Worm (Caenorhabditis elegans): Measurements from ENCODE around the gene him-17.
A peak's percentile ranks its signal among the peaks of the same experiment; 100 is the strongest.

Gene him-17

ce11 chrV:13163841-13164240 is 12.7 kb upstream of the him-17 start (continued):
- TF ChIP-seq repo-1 (tag; optimal IDR thresholded peaks at IDR 0.05) (peak; percentile 33), nfya-2 (GFP tag; IDR thresholded peaks at IDR 0.05) (no peak)

ce11 chrV:13165244-13165643 is 11.3 kb upstream of the him-17 start:
- no peak for TF ChIP-seq ztf-25 (GFP tag; IDR thresholded peaks at IDR 0.05)
- no peak for TF ChIP-seq ZK185.1 (tag; optimal IDR thresholded peaks at IDR 0.05; ENCODE audit: poor library complexity, severe bottlenecking)

ce11 chrV:13166582-13166981 is 9.9 kb upstream of the him-17 start:
- TF ChIP-seq hlh-26 (GFP tag; conservative IDR thresholded peaks at IDR 0.05) (no peak), bed-1 (GFP tag; IDR thresholded peaks at IDR 0.05) (0 out of 2 replicates have a peak, but pooled peaks have one; percentile 44), F57C9.4 (tag; optimal IDR thresholded peaks at IDR 0.05) (no peak), ztf-3 (GFP tag; optimal IDR thresholded peaks at IDR 0.05) (no peak), K11D2.4 (GFP tag; IDR thresholded peaks at IDR 0.05) (no peak), die-1 (tag; optimal IDR thresholded peaks at IDR 0.05) (no peak)

ce11 chrV:13170497-13170896 is 6.0 kb upstream of the him-17 start:
- TF ChIP-seq nfya-2 (GFP tag; IDR thresholded peaks at IDR 0.05): no peak
- no peak for TF ChIP-seq F55B11.4 (tag; optimal IDR thresholded peaks at IDR 0.05; ENCODE audit: borderline replicate concordance, insufficient read depth)
- TF ChIP-seq nhr-80 (tag; optimal IDR thresholded peaks at IDR 0.05): no peak
- TF ChIP-seq hmg-20 (GFP tag; IDR thresholded peaks at IDR 0.05): no peak
- no peak for TF ChIP-seq attf-5 (GFP tag; optimal IDR thresholded peaks at IDR 0.05)
- TF ChIP-seq attf-6 (GFP tag; IDR thresholded peaks at IDR 0.05): no peak
- no peak for TF ChIP-seq snpc-1.1 (tag; optimal IDR thresholded peaks at IDR 0.05; ENCODE audit: insufficient read depth)
- no peak for TF ChIP-seq ztf-18 (tag; optimal IDR thresholded peaks at IDR 0.05)
- TF ChIP-seq xnd-1 (tag; optimal IDR thresholded peaks at IDR 0.05): no peak
- TF ChIP-seq madf-3 (GFP tag; IDR thresholded peaks at IDR 0.05): no peak
- no peak for TF ChIP-seq ceh-100 (GFP tag; IDR thresholded peaks at IDR 0.05)
- TF ChIP-seq snpc-1.3 (tag; optimal IDR thresholded peaks at IDR 0.05; ENCODE audit: insufficient read depth): no peak
- no peak for TF ChIP-seq lag-1 (GFP tag; IDR thresholded peaks at IDR 0.05)
- TF ChIP-seq nhr-120 (GFP tag; IDR thresholded peaks at IDR 0.05): no peak
- no peak for TF ChIP-seq mxl-1 (tag; optimal IDR thresholded peaks at IDR 0.05)
- no peak for TF ChIP-seq aptf-3 (GFP tag; IDR thresholded peaks at IDR 0.05)
- TF ChIP-seq ceh-91 (GFP tag; IDR thresholded peaks at IDR 0.05): no peak
- TF ChIP-seq zim-3 (tag; optimal IDR thresholded peaks at IDR 0.05): no peak

ce11 chrV:13173718-13174117 is 2.8 kb upstream of the him-17 start:
- TF ChIP-seq nhr-90 (tag; optimal IDR thresholded peaks at IDR 0.05) (no peak), lsy-27 (tag; optimal IDR thresholded peaks at IDR 0.05; ENCODE audit: borderline replicate concordance, insufficient read depth) (no peak), tbp1 (GFP tag; optimal IDR thresholded peaks at IDR 0.05) (no peak), madf-6 (GFP tag; IDR thresholded peaks at IDR 0.05) (no peak), let-607 (tag; optimal IDR thresholded peaks at IDR 0.05) (no peak), ekl-4 (GFP tag; IDR thresholded peaks at IDR 0.05) (no peak), hsf-1 (GFP tag; IDR thresholded peaks at IDR 0.05) (no peak), nhr-80 (tag; optimal IDR thresholded peaks at IDR 0.05) (peak; percentile 22)
